Worm (Caenorhabditis elegans) whole organism, L4 larva: Measurements from ENCODE around the gene Y57G7A.6.

Experiments used
- F10B5.3 ChIP-seq: sonication (generic microtip); optimal IDR thresholded peaks from 2 replicates; lab custom pipeline; 2016; ENCODE audit warnings: mild to moderate bottlenecking, missing genetic modification characterization, missing compliant biosample characterization
- F44E2.7 ChIP-seq: fragments of 200-800 bp; sonication (Bioruptor generic); IDR thresholded peaks from 2 replicates; pipeline ENCODE4 v2.1.2; 2022; ENCODE audit warnings: missing genetic modification characterization, missing compliant biosample characterization
- R02D3.7 ChIP-seq: fragments of 150-350 bp; sonication (generic microtip); optimal IDR thresholded peaks from 3 replicates; lab custom pipeline; 2014; ENCODE audit warnings: missing biosample characterization, missing genetic modification characterization
- ceh-28 ChIP-seq: fragments of 150-350 bp; optimal IDR thresholded peaks from 2 replicates; lab custom pipeline; 2014; ENCODE audit warnings: missing biosample characterization, missing genetic modification reagents, missing genetic modification characterization
- cey-2 ChIP-seq: sonication (generic microtip); optimal IDR thresholded peaks from 3 replicates; lab custom pipeline; 2017; ENCODE audit warnings: missing genetic modification characterization, mild to moderate bottlenecking, missing compliant biosample characterization, antibody characterized with exemption, borderline replicate concordance; ENCODE audit not compliant: insufficient read depth
- daf-19 ChIP-seq: fragments of 200-800 bp; sonication (Bioruptor generic); conservative IDR thresholded peaks from 2 replicates; pipeline ENCODE4 v1.3.6; 2022; ENCODE audit warnings: missing genetic modification characterization, missing compliant biosample characterization
- daf-8 ChIP-seq: fragments of 200-800 bp; sonication (Bioruptor generic); IDR thresholded peaks from 2 replicates; pipeline ENCODE4 v1.3.6; 2022; ENCODE audit warnings: missing genetic modification characterization, missing compliant biosample characterization
- mep-1 ChIP-seq: fragments of 150-350 bp; sonication (generic microtip); optimal IDR thresholded peaks from 3 replicates; lab custom pipeline; 2014; ENCODE audit warnings: missing biosample characterization, missing genetic modification characterization
- nhr-102 ChIP-seq: sonication (generic microtip); optimal IDR thresholded peaks from 2 replicates; lab custom pipeline; 2016; ENCODE audit warnings: mild to moderate bottlenecking, missing genetic modification characterization, moderate library complexity, missing compliant biosample characterization
- nhr-41 ChIP-seq: fragments of 200-800 bp; sonication (Bioruptor generic); IDR thresholded peaks from 2 replicates; pipeline ENCODE4 v1.3.6; 2022; ENCODE audit warnings: missing genetic modification reagents, missing genetic modification characterization, missing compliant biosample characterization
- nhr-6 ChIP-seq: fragments of 150-350 bp; optimal IDR thresholded peaks from 2 replicates; lab custom pipeline; 2014; ENCODE audit warnings: missing biosample characterization, missing genetic modification characterization
- pqm-1 ChIP-seq: sonication (generic microtip); optimal IDR thresholded peaks from 2 replicates; lab custom pipeline; 2017; ENCODE audit warnings: missing biosample characterization, missing genetic modification characterization
- zip-2 ChIP-seq: fragments of 150-350 bp; optimal IDR thresholded peaks from 2 replicates; lab custom pipeline; 2014; ENCODE audit warnings: missing biosample characterization, missing genetic modification characterization

The Y57G7A.6 gene

ce11 chrII:1232967-1233366 is 52.4 kb downstream of the Y57G7A.6 start (continued):
- TF ChIP-seq ceh-28 (tag; lab: Kevin White, UChicago) (no peak), nhr-102 (tag; lab: Kevin White, UChicago) (peak; percentile 42), F10B5.3 (no peak), nhr-41 (GFP tag; lab: Robert Waterston, UW) (no peak), F44E2.7 (no peak), daf-19 (GFP tag; lab: Robert Waterston, UW) (no peak), daf-8 (GFP tag; lab: Robert Waterston, UW) (no peak), zip-2 (tag; lab: Kevin White, UChicago) (peak; percentile 9), pqm-1 (no peak), mep-1 (tag; lab: Kevin White, UChicago) (no peak), cey-2 (tag; lab: Kevin White, UChicago) (no peak), nhr-6 (tag; lab: Kevin White, UChicago) (no peak), R02D3.7 (tag; lab: Kevin White, UChicago) (no peak)
